Worm (Caenorhabditis elegans): ENCODE data around the gene K12H4.6.

The K12H4.6 gene

DNA sequence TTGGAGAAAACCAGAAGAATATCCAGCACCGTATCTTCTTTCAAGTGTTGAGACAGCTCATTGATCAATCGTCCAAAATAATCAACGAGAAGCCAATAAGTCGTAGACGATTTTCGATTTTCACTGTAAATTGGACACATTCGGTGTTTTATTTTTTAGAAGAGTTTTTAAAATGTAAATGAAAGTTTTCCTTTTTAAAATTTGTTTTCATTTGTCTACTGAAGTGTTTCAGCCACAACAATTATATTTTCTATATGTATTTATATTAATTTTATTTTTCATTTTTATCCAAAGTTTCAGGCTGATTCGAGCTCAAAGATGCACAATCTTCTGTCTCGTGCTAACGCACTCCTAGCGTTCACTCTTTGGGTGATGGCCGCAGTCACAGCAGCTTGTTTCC is 2.0 kb upstream of the K12H4.6 start, which contains the start of gene spcs-3:
TSS of gene spcs-3 (plus strand) at position 301 of the 400 bp plus-strand sequence.
- TF ChIP-seq php-3 (GFP tag; IDR thresholded peaks at IDR 0.05) (no peak), daf-16 (GFP tag; optimal IDR thresholded peaks at IDR 0.05) (no peak), daf-16 (tag; optimal IDR thresholded peaks at IDR 0.05) (peak; percentile 18), aha-1 (tag) (peak; percentile 45), daf-19 (GFP tag; conservative IDR thresholded peaks at IDR 0.05) (no peak)

DNA sequence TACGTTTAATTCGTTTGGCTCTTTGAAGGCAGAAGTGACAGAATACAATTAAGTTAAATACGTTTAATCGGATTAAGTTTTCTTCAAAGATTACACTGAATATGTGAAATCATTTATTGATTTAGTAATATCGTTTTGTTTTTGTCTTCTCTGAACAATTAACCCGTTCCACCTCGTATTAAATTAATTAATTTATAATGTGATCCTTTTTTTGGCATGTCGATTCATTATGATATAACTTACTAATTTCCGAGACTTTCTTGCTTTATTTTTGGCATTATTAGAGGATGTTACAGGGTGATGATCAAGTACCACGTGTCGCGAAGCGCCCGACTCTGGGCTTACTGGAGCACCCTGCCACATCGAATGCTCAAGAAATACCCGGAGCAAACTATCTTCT is 1.5 kb upstream of the K12H4.6 start, which contains the start of gene K12H4.5:
TSS of gene K12H4.5 (plus strand) at position 301 of the 400 bp plus-strand sequence.
- TF ChIP-seq saeg-2 (GFP tag; IDR thresholded peaks at IDR 0.05) (no peak), nhr-42 (GFP tag; IDR thresholded peaks at IDR 0.05) (no peak), madf-5 (GFP tag; IDR thresholded peaks at IDR 0.05) (no peak), mxl-3 (GFP tag; optimal IDR thresholded peaks at IDR 0.05) (no peak)

DNA sequence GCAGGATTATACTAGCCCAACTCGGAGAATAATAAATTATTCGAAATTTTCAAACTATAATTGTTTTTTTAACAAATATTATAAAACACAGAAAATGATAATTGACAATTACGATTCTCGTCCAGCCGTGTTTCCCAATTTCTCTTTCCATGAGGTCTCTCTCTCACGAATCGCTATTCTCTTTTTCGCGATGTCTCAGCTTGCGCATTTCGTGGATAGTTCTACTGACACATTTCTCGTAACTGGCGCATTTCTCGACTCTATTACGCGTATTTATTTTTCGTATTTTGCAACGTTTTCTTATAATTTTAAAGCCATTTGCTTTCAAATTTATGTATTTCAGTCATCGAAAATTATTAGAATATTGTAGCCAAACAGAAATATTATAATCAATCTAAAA is 1.1 kb upstream of the K12H4.6 start:
- TF ChIP-seq attf-4 (tag; optimal IDR thresholded peaks at IDR 0.05): no peak
- TF ChIP-seq zip-11 (GFP tag; IDR thresholded peaks at IDR 0.05): no peak
- no peak; the same call in 1 of the 2 replicates for TF ChIP-seq egl-43 (GFP tag; IDR thresholded peaks at IDR 0.05)
- peak; percentile 99 for TF ChIP-seq dve-1 (tag; optimal IDR thresholded peaks at IDR 0.05; ENCODE audit: insufficient read depth)
- TF ChIP-seq ZK546.5 (tag; optimal IDR thresholded peaks at IDR 0.05): peak in 1 of 2 experiments; percentile 84
- TF ChIP-seq sdz-12 (GFP tag; optimal IDR thresholded peaks at IDR 0.05): peak; percentile 99
- TF ChIP-seq nhr-102 (tag; optimal IDR thresholded peaks at IDR 0.05): peak; percentile 90
- peak; percentile 32 for TF ChIP-seq Y5F2A.4 (GFP tag; optimal IDR thresholded peaks at IDR 0.05)
- no peak; the same call in 1 of the 2 replicates for TF ChIP-seq zfp-3 (GFP tag; conservative IDR thresholded peaks at IDR 0.05)
- peak; percentile 76; the same call in 1 of the 2 replicates for TF ChIP-seq F44E2.7 (GFP tag; IDR thresholded peaks at IDR 0.05)
- TF ChIP-seq pha-4 (GFP tag; IDR thresholded peaks at IDR 0.05): peak; percentile 93
- peak; percentile 98 for TF ChIP-seq pha-4 (tag; optimal IDR thresholded peaks at IDR 0.05)
- peak; percentile 83 for TF ChIP-seq dmd-8 (GFP tag; IDR thresholded peaks at IDR 0.05)
- TF ChIP-seq madf-9 (GFP tag; conservative IDR thresholded peaks at IDR 0.05): peak; percentile 97
- peak; percentile 54 for TF ChIP-seq zag-1 (tag; optimal IDR thresholded peaks at IDR 0.05)
- TF ChIP-seq set-16 (GFP tag; IDR thresholded peaks at IDR 0.05): no peak
- peak; percentile 88 for TF ChIP-seq ces-1 (GFP tag; optimal IDR thresholded peaks at IDR 0.05)
- peak; percentile 100 for TF ChIP-seq mes-2 (tag; optimal IDR thresholded peaks at IDR 0.05; ENCODE audit: poor library complexity, severe bottlenecking)
- peak; percentile 96 for TF ChIP-seq nhr-25 (tag; optimal IDR thresholded peaks at IDR 0.05; ENCODE audit: borderline replicate concordance, insufficient read depth)
- TF ChIP-seq R02D3.7 (tag; optimal IDR thresholded peaks at IDR 0.05): peak; percentile 47
- peak; percentile 62 to 80 for TF ChIP-seq daf-16 (GFP tag; optimal IDR thresholded peaks at IDR 0.05)
- peak; percentile 90 for TF ChIP-seq daf-16 (tag; optimal IDR thresholded peaks at IDR 0.05)
- peak; percentile 88 for TF ChIP-seq daf-19 (GFP tag; conservative IDR thresholded peaks at IDR 0.05)
- peak; percentile 80; the same call in 1 of the 2 replicates for TF ChIP-seq lin-29 (GFP tag; IDR thresholded peaks at IDR 0.05)
- TF ChIP-seq saeg-2 (GFP tag; IDR thresholded peaks at IDR 0.05): 0 out of 2 replicates have a peak, but pooled peaks have one; percentile 21
- TF ChIP-seq madf-5 (GFP tag; IDR thresholded peaks at IDR 0.05): peak; percentile 96 to 98
- TF ChIP-seq egl-27 (tag; optimal IDR thresholded peaks at IDR 0.05): no peak
- peak; percentile 83 for TF ChIP-seq T26A8.4 (GFP tag; IDR thresholded peaks at IDR 0.05)
- TF ChIP-seq ama-1 (optimal IDR thresholded peaks at IDR 0.05): peak; percentile 85
- peak; percentile 92 for TF ChIP-seq jun-1 (tag; optimal IDR thresholded peaks at IDR 0.05)
- TF ChIP-seq D1046.2 (GFP tag; IDR thresholded peaks at IDR 0.05): peak; percentile 97
- TF ChIP-seq snpc-1.2 (GFP tag; IDR thresholded peaks at IDR 0.05): peak; percentile 88
- peak; percentile 58; the same call in 1 of the 2 replicates for TF ChIP-seq Y105C5A.15 (GFP tag; IDR thresholded peaks at IDR 0.05)
- TF ChIP-seq nhr-77 (tag; optimal IDR thresholded peaks at IDR 0.05): peak; percentile 99
- peak; percentile 92 for TF ChIP-seq dpl-1 (GFP tag; optimal IDR thresholded peaks at IDR 0.05)
- TF ChIP-seq daf-12 (tag; optimal IDR thresholded peaks at IDR 0.05): no peak
- peak; percentile 99 for TF ChIP-seq lin-13 (GFP tag; optimal IDR thresholded peaks at IDR 0.05)
- no peak for TF ChIP-seq unc-39 (tag; optimal IDR thresholded peaks at IDR 0.05)
- TF ChIP-seq ctbp-1 (GFP tag; IDR thresholded peaks at IDR 0.05): peak; percentile 95
- peak; percentile 95 for TF ChIP-seq duxl-1 (tag; optimal IDR thresholded peaks at IDR 0.05; ENCODE audit: poor library complexity)
- TF ChIP-seq zfp-2 (tag; optimal IDR thresholded peaks at IDR 0.05): peak; percentile 83
- TF ChIP-seq T20F7.1 (GFP tag; optimal IDR thresholded peaks at IDR 0.05): peak; percentile 97
